Fruit fly (Drosophila melanogaster) whole organism, wandering third instar larva: ENCODE data around the gene CG4424.
A peak's percentile ranks its signal among the peaks of the same experiment; 100 is the strongest.

Source experiments
- CG32264 ChIP-seq: fragments of 200-800 bp; sonication (Bioruptor generic); optimal IDR thresholded peaks from 2 replicates; lab custom pipeline; 2016; ENCODE audit warnings: missing biosample characterization, missing genetic modification characterization
- CG9705 ChIP-seq: fragments of 200-800 bp; sonication (Bioruptor generic); optimal IDR thresholded peaks from 2 replicates; lab custom pipeline; 2018; ENCODE audit warnings: missing biosample characterization, mild to moderate bottlenecking, missing genetic modification characterization
- Dif ChIP-seq: fragments of 200-275, 200-300 bp; sonication (Bioruptor generic); optimal IDR thresholded peaks from 2 replicates; lab custom pipeline; 2018; ENCODE audit warnings: missing biosample characterization, missing genetic modification characterization; ENCODE audit not compliant: partially characterized antibody
- GATAd ChIP-seq: sonication (Bioruptor generic); optimal IDR thresholded peaks from 2 replicates; lab custom pipeline; 2016; ENCODE audit warnings: missing biosample characterization, missing genetic modification characterization
- HLH106 ChIP-seq: fragments of 200-800 bp; optimal IDR thresholded peaks from 3 replicates; lab custom pipeline; 2019; ENCODE audit warnings: missing biosample characterization, mild to moderate bottlenecking, missing genetic modification characterization, moderate library complexity
- Hnf4 ChIP-seq: fragments of 200-800 bp; sonication (Bioruptor generic); optimal IDR thresholded peaks from 2 replicates; lab custom pipeline; 2016; ENCODE audit warnings: missing biosample characterization, mild to moderate bottlenecking, missing genetic modification characterization
- Hr78 ChIP-seq: fragments of >200 bp; optimal IDR thresholded peaks from 2 replicates; lab custom pipeline; 2017; ENCODE audit warnings: missing biosample characterization, missing genetic modification characterization
- Hr83 ChIP-seq: fragments of 200-300 bp; sonication (Bioruptor generic); optimal IDR thresholded peaks from 2 replicates; lab custom pipeline; 2016; ENCODE audit warnings: missing biosample characterization, mild to moderate bottlenecking, missing genetic modification characterization, moderate library complexity; ENCODE audit not compliant: poor library complexity, severe bottlenecking
- Jra ChIP-seq: sonication (Bioruptor generic); optimal IDR thresholded peaks from 2 replicates; lab custom pipeline; 2016; ENCODE audit warnings: missing biosample characterization, missing genetic modification characterization
- Mio ChIP-seq: sonication (Bioruptor generic); optimal IDR thresholded peaks from 2 replicates; lab custom pipeline; 2016; ENCODE audit warnings: missing biosample characterization, missing genetic modification characterization
- Myc ChIP-seq: fragments of >200 bp; optimal IDR thresholded peaks from 2 replicates; lab custom pipeline; 2017
- OdsH ChIP-seq: fragments of 200-800 bp; sonication (Bioruptor generic); optimal IDR thresholded peaks from 2 replicates; lab custom pipeline; 2016; ENCODE audit warnings: missing biosample characterization, mild to moderate bottlenecking, missing genetic modification characterization
- Rel ChIP-seq, 2 experiments: fragments of 200-800 bp; sonication (Bioruptor generic) in 1 of 2; optimal IDR thresholded peaks; 2 replicates in 1 of 2; 3 replicates in 1 of 2; lab custom pipeline; 2016 to 2019; ENCODE audit warnings: mild to moderate bottlenecking in 2 of 2, missing biosample characterization in 2 of 2, missing genetic modification characterization in 2 of 2, moderate library complexity in 1 of 2
- Sp1 ChIP-seq: fragments of 200-800 bp; sonication (Bioruptor generic); optimal IDR thresholded peaks from 3 replicates; lab custom pipeline; 2019; ENCODE audit warnings: missing biosample characterization, mild to moderate bottlenecking, missing genetic modification characterization, moderate library complexity
- Vsx2 ChIP-seq: fragments of 200-300, 225-300 bp; sonication (Bioruptor generic); optimal IDR thresholded peaks from 2 replicates; lab custom pipeline; 2018; ENCODE audit warnings: missing biosample characterization, missing genetic modification characterization; ENCODE audit not compliant: partially characterized antibody
- br ChIP-seq: fragments of 200-800 bp; sonication (Bioruptor generic); optimal IDR thresholded peaks from 2 replicates; lab custom pipeline; 2016; ENCODE audit warnings: missing biosample characterization, missing genetic modification characterization
- brk ChIP-seq: fragments of 200-800 bp; sonication (Bioruptor generic); optimal IDR thresholded peaks from 2 replicates; lab custom pipeline; 2016; ENCODE audit warnings: missing biosample characterization, mild to moderate bottlenecking, missing genetic modification characterization
- dl ChIP-seq, 2 experiments: fragments of 175-275, 200-275 bp in 1 of 2; fragments of 200-275 bp in 1 of 2; sonication (Bioruptor generic); optimal IDR thresholded peaks; lab custom pipeline; 2018; ENCODE audit warnings: mild to moderate bottlenecking in 2 of 2, missing biosample characterization in 2 of 2, missing genetic modification characterization in 2 of 2, moderate library complexity in 2 of 2; ENCODE audit not compliant: partially characterized antibody in 2 of 2, insufficient read depth in 1 of 2
- dmrt93B ChIP-seq: fragments of 200-800 bp; sonication (Bioruptor generic); optimal IDR thresholded peaks from 2 replicates; lab custom pipeline; 2018; ENCODE audit warnings: missing biosample characterization, mild to moderate bottlenecking, missing genetic modification characterization
- dsf ChIP-seq: sonication (Bioruptor generic); optimal IDR thresholded peaks from 2 replicates; lab custom pipeline; 2016; ENCODE audit warnings: missing biosample characterization, missing genetic modification characterization, borderline replicate concordance
- ey ChIP-seq: fragments of 200-800 bp; sonication (Bioruptor generic); optimal IDR thresholded peaks from 2 replicates; lab custom pipeline; 2016; ENCODE audit warnings: missing biosample characterization, missing genetic modification characterization
- foxo ChIP-seq, 2 experiments: fragments of 200-800 bp; sonication (Bioruptor generic); optimal IDR thresholded peaks; 2 replicates in 1 of 2; 3 replicates in 1 of 2; lab custom pipeline; 2016 to 2017; ENCODE audit warnings: missing biosample characterization in 2 of 2, missing genetic modification characterization in 2 of 2
- fru ChIP-seq: fragments of 200-800 bp; sonication (Bioruptor generic); optimal IDR thresholded peaks from 3 replicates; lab custom pipeline; 2016; ENCODE audit warnings: missing biosample characterization, mild to moderate bottlenecking, missing genetic modification characterization
- h ChIP-seq: fragments of 200-800 bp; sonication (Bioruptor generic); optimal IDR thresholded peaks from 3 replicates; lab custom pipeline; 2016; ENCODE audit warnings: missing biosample characterization, mild to moderate bottlenecking, missing genetic modification characterization
- jim ChIP-seq: fragments of 175-275, 200-325 bp; sonication (Bioruptor generic); optimal IDR thresholded peaks from 2 replicates; lab custom pipeline; 2016; ENCODE audit warnings: missing biosample characterization, mild to moderate bottlenecking, missing genetic modification characterization
- pan ChIP-seq: fragments of >200 bp; optimal IDR thresholded peaks from 2 replicates; lab custom pipeline; 2017
- psq ChIP-seq: fragments of 200-800 bp; sonication (Bioruptor generic); optimal IDR thresholded peaks from 3 replicates; lab custom pipeline; 2017; ENCODE audit warnings: missing biosample characterization, mild to moderate bottlenecking, missing genetic modification characterization, moderate library complexity
- rgr ChIP-seq: fragments of 200-800 bp; sonication (Bioruptor generic); optimal IDR thresholded peaks from 3 replicates; lab custom pipeline; 2016; ENCODE audit warnings: missing biosample characterization, mild to moderate bottlenecking, missing genetic modification characterization
- sage ChIP-seq: fragments of 200-800 bp; sonication (Bioruptor generic); optimal IDR thresholded peaks from 2 replicates; lab custom pipeline; 2016; ENCODE audit warnings: missing biosample characterization, mild to moderate bottlenecking, missing genetic modification characterization
- sv ChIP-seq: fragments of 200-800 bp; sonication (Bioruptor generic); optimal IDR thresholded peaks from 3 replicates; lab custom pipeline; 2016; ENCODE audit warnings: missing biosample characterization, missing genetic modification characterization
- usp ChIP-seq: fragments of >200 bp; optimal IDR thresholded peaks from 2 replicates; lab custom pipeline; 2017; ENCODE audit warnings: missing biosample characterization, missing genetic modification characterization
- woc ChIP-seq: sonication (Bioruptor generic); optimal IDR thresholded peaks from 2 replicates; lab custom pipeline; 2016; ENCODE audit warnings: missing biosample characterization, mild to moderate bottlenecking, missing genetic modification characterization

Gene CG4424

dm6 chr3R:20021152-20021769 lies 6.6 kb downstream of the CG4424 start, which contains the start of the genes PIG-L and psidin:
Gene PIG-L, minus strand, starts transcription at chr3R:20021338.
Gene psidin, plus strand, starts transcription at chr3R:20021704.
- no peak for TF ChIP-seq h (GFP tag; lab: Kevin White, UChicago)
- peak; percentile 51 for TF ChIP-seq CG9705 (GFP tag; lab: Kevin White, UChicago)
- no peak for TF ChIP-seq dmrt93B (GFP tag; lab: Kevin White, UChicago)
- no peak for TF ChIP-seq sage
- no peak for TF ChIP-seq CG32264 (GFP tag; lab: Kevin White, UChicago)
- TF ChIP-seq sv: peak; percentile 74
- TF ChIP-seq Hr78 (GFP tag; lab: Kevin White, UChicago): no peak
- peak; percentile 80 for TF ChIP-seq br (GFP tag; lab: Kevin White, UChicago)
- TF ChIP-seq dsf (GFP tag; lab: Kevin White, UChicago): peak; percentile 72
- TF ChIP-seq ey (GFP tag; lab: Kevin White, UChicago): peak; percentile 82
- peak; percentile 78 for TF ChIP-seq psq (GFP tag; lab: Kevin White, UChicago)
- peak; percentile 91 for TF ChIP-seq HLH106 (tag; lab: Kevin White, UChicago)
- TF ChIP-seq foxo (GFP tag; optimal IDR thresholded peaks at IDR 0.05; lab: Kevin White, UChicago): peak in 1 of 2 experiments; percentile 81
- peak; percentile 21 for TF ChIP-seq Vsx2 (GFP tag; lab: Kevin White, UChicago)
- TF ChIP-seq usp (GFP tag; lab: Kevin White, UChicago): no peak
- TF ChIP-seq Rel (GFP tag; optimal IDR thresholded peaks at IDR 0.05; lab: Kevin White, UChicago): no peak
- peak; percentile 35 for TF ChIP-seq Rel (tag; optimal IDR thresholded peaks at IDR 0.05; lab: Kevin White, UChicago)
- peak; percentile 84 for TF ChIP-seq Sp1 (GFP tag; lab: Kevin White, UChicago)
- peak; percentile 69 for TF ChIP-seq Hr83
- TF ChIP-seq fru (GFP tag; lab: Kevin White, UChicago): peak; percentile 75
- peak; percentile 81 for TF ChIP-seq woc
- no peak for TF ChIP-seq pan (lab: Kevin White, UChicago)
- no peak for TF ChIP-seq Jra (GFP tag; lab: Kevin White, UChicago)
- TF ChIP-seq Dif: no peak
- TF ChIP-seq rgr (GFP tag; lab: Kevin White, UChicago): peak; percentile 88
- TF ChIP-seq OdsH: peak; percentile 81
- TF ChIP-seq GATAd (GFP tag; lab: Kevin White, UChicago): peak; percentile 86
- TF ChIP-seq Hnf4: no peak
- no peak for TF ChIP-seq brk (GFP tag; lab: Kevin White, UChicago)
- peak; percentile 25 for TF ChIP-seq Mio

- TF ChIP-seq foxo (GFP tag; optimal IDR thresholded peaks at IDR 0.05; lab: Kevin White, UChicago) (no peak), jim (GFP tag; lab: Kevin White, UChicago) (no peak), rgr (GFP tag; lab: Kevin White, UChicago) (no peak), sage (no peak), Myc (lab: Kevin White, UChicago) (no peak), GATAd (GFP tag; lab: Kevin White, UChicago) (no peak), dl (GFP tag; optimal IDR thresholded peaks at IDR 0.05; lab: Kevin White, UChicago; ENCODE audit: insufficient read depth in 1 of 2, partially characterized antibody in 2 of 2) (no peak), Jra (GFP tag; lab: Kevin White, UChicago) (no peak), Hr78 (GFP tag; lab: Kevin White, UChicago) (no peak), Hnf4 (no peak), h (GFP tag; lab: Kevin White, UChicago) (no peak), fru (GFP tag; lab: Kevin White, UChicago) (no peak), Mio (no peak), woc (no peak), HLH106 (tag; lab: Kevin White, UChicago) (no peak), ey (GFP tag; lab: Kevin White, UChicago) (no peak)
Measured at dm6 chr3R:20013404-20013922, 14.4 kb downstream of the CG4424 start, which contains the start of the genes CG17190 and CG4836. Gene CG17190, minus strand, starts transcription at chr3R:20013504. Gene CG4836, plus strand, starts transcription at chr3R:20013872.

- no peak for TF ChIP-seq CG32264 (GFP tag; lab: Kevin White, UChicago)
Measured at dm6 chr3R:20012688-20013087, 15.2 kb downstream of the CG4424 start.
